Fruit fly (Drosophila melanogaster): ENCODE measurements around the gene Smyd4-2.

Gene Smyd4-2

dm6 chr3L:12391240-12391843 is 10.4 kb downstream of the Smyd4-2 start, which contains the start of gene Ncc69 (continued):
- TF ChIP-seq corto (GFP tag; optimal IDR thresholded peaks at IDR 0.05) (no peak), pzg (GFP tag; optimal IDR thresholded peaks at IDR 0.05) (no peak), CHES-1-like (GFP tag; optimal IDR thresholded peaks at IDR 0.05) (no peak), jing (GFP tag; optimal IDR thresholded peaks at IDR 0.05) (no peak), Sry-δ (GFP tag; optimal IDR thresholded peaks at IDR 0.05) (no peak), CG3281 (GFP tag; optimal IDR thresholded peaks at IDR 0.05) (no peak), CG18619 (GFP tag; optimal IDR thresholded peaks at IDR 0.05) (no peak), cad (GFP tag; optimal IDR thresholded peaks at IDR 0.05) (no peak), row (GFP tag; IDR thresholded peaks at IDR 0.05) (no peak; the same call in 2 of the 3 replicates), CG3995 (GFP tag; optimal IDR thresholded peaks at IDR 0.05) (no peak), unpg (GFP tag; optimal IDR thresholded peaks at IDR 0.05) (no peak), Hr78 (GFP tag; optimal IDR thresholded peaks at IDR 0.05) (peak in 1 of 2 experiments; percentile 8), amos (GFP tag; IDR thresholded peaks at IDR 0.05; ENCODE audit: partially characterized antibody) (no peak; the same call in 1 of the 2 replicates), CG15696 (tag; optimal IDR thresholded peaks at IDR 0.05) (no peak), CG6791 (GFP tag; IDR thresholded peaks at IDR 0.05; ENCODE audit: partially characterized antibody) (peak; percentile 45; the same call in 1 of the 3 replicates), CG3163 (GFP tag; optimal IDR thresholded peaks at IDR 0.05) (no peak), tna (GFP tag; IDR thresholded peaks at IDR 0.05; ENCODE audit: partially characterized antibody) (no peak), fd96Cb (tag; optimal IDR thresholded peaks at IDR 0.05) (no peak), CG1647 (GFP tag; optimal IDR thresholded peaks at IDR 0.05) (no peak), ash1 (GFP tag; optimal IDR thresholded peaks at IDR 0.05) (no peak), Usf (GFP tag; optimal IDR thresholded peaks at IDR 0.05) (no peak), ase (GFP tag; IDR thresholded peaks at IDR 0.05) (no peak), CG7786 (GFP tag; optimal IDR thresholded peaks at IDR 0.05) (no peak), CG15073 (GFP tag; optimal IDR thresholded peaks at IDR 0.05) (no peak), mam (GFP tag; optimal IDR thresholded peaks at IDR 0.05) (no peak), CG1602 (GFP tag; optimal IDR thresholded peaks at IDR 0.05) (no peak), eve (GFP tag; optimal IDR thresholded peaks at IDR 0.05) (no peak), az2 (GFP tag; optimal IDR thresholded peaks at IDR 0.05) (no peak), cwo (GFP tag; optimal IDR thresholded peaks at IDR 0.05) (peak; percentile 79), MTF-1 (GFP tag; optimal IDR thresholded peaks at IDR 0.05; ENCODE audit: borderline replicate concordance) (no peak), gro (GFP tag; optimal IDR thresholded peaks at IDR 0.05) (peak; percentile 7), tll (GFP tag; optimal IDR thresholded peaks at IDR 0.05) (no peak), knrl (GFP tag; IDR thresholded peaks at IDR 0.05; ENCODE audit: partially characterized antibody) (no peak), CG2120 (GFP tag; optimal IDR thresholded peaks at IDR 0.05) (no peak), pros (GFP tag; optimal IDR thresholded peaks at IDR 0.05) (peak; percentile 76), CG3407 (GFP tag; optimal IDR thresholded peaks at IDR 0.05) (no peak), CG4707 (GFP tag; optimal IDR thresholded peaks at IDR 0.05) (no peak), kah (GFP tag; optimal IDR thresholded peaks at IDR 0.05) (peak; percentile 37), HmgZ (tag; optimal IDR thresholded peaks at IDR 0.05) (peak; percentile 23), CkIIα-i1 (GFP tag; IDR thresholded peaks at IDR 0.05) (no peak), CG10959 (GFP tag; IDR thresholded peaks at IDR 0.05) (no peak), CG17829 (tag; optimal IDR thresholded peaks at IDR 0.05) (peak; percentile 46), ftz-f1 (GFP tag; optimal IDR thresholded peaks at IDR 0.05) (peak; percentile 8), wor (GFP tag; IDR thresholded peaks at IDR 0.05) (no peak), CG31224 (GFP tag; IDR thresholded peaks at IDR 0.05) (no peak), CG17385 (GFP tag; optimal IDR thresholded peaks at IDR 0.05) (peak; percentile 39), jigr1 (GFP tag; IDR thresholded peaks at IDR 0.05) (no peak), Bgb (GFP tag; IDR thresholded peaks at IDR 0.05; ENCODE audit: partially characterized antibody) (no peak; the same call in 1 of the 2 replicates), Ptx1 (GFP tag; IDR thresholded peaks at IDR 0.05) (no peak)
